Fruit fly (Drosophila melanogaster) S2 (cell line): ENCODE results near the gene Pex14.

Experiments
- CG8478 ChIP-seq: fragments of >200 bp; optimal IDR thresholded peaks from 2 replicates; lab custom pipeline; 2018
- CTCF ChIP-seq, 2 experiments: fragments of >200 bp; optimal IDR thresholded peaks; 2 replicates each; lab custom pipeline; 2018

Pex14 gene

DNA sequence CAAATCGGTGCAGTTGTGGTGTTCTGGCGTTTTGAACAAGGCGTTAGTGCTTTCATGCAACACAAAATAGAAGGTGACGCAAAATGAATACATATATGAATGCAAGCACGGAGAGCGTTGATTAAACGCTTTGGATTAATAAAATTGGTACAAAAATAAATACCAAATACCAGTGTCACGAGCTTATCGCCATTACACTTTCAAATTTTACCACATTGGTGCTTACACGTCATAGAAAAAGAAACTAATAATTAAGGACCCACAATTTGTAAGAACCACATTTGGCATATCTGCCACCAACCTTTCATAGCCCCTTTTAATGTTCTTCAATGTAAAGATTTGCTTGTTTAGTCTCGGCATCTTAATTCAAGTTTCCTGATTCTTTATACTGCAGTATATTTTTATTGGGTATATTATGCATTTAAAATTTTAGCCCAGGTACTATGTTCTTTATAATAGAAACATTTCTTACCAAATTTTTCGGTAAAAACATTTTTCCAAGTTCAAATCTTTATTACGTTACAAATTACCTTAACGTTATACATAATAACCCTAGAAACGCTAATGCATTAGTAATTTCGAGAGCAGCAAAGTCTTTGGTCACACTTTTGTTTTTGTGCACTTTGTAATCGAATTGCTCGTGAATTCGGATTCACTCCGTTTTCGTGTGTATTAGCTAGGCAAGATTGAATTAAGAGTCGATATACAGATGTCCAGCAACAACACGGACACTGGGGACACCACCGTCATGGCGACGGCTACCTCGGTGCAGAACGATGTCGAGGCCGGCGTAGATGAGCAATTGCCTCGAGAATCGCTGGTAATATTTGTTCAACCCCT, at the start of gene Pex14, which contains the start of gene Pex16:
Pex14 (plus strand) TSS at position 576 of the 840 bp plus-strand sequence.
Pex16 (minus strand) TSS at position 41 of the 840 bp plus-strand sequence.
- TF ChIP-seq CTCF (optimal IDR thresholded peaks at IDR 0.05; lab: Kevin White, UChicago) (no peak), CG8478 (lab: Kevin White, UChicago) (no peak)

DNA sequence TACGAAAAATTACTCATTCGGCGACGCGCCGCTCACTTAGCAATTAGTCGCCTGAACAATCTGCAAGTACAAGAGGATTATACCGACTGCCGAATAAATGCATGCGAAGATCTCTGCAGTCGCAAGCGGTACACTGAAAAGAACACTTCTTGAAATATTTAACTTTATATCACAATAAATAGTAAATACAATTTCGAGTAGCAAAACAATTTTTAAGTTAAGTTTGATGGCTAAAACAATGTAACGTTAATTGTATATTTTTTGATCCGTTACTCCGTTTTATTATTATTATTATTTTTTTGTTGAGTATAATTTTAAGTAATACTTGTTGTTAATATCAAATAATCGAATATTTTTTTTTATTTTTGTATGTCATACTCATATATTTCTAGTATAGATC, 49.2 kb upstream of the Pex14 start:
- TF ChIP-seq CG8478 (lab: Kevin White, UChicago) (no peak), CTCF (optimal IDR thresholded peaks at IDR 0.05; lab: Kevin White, UChicago) (no peak)

DNA sequence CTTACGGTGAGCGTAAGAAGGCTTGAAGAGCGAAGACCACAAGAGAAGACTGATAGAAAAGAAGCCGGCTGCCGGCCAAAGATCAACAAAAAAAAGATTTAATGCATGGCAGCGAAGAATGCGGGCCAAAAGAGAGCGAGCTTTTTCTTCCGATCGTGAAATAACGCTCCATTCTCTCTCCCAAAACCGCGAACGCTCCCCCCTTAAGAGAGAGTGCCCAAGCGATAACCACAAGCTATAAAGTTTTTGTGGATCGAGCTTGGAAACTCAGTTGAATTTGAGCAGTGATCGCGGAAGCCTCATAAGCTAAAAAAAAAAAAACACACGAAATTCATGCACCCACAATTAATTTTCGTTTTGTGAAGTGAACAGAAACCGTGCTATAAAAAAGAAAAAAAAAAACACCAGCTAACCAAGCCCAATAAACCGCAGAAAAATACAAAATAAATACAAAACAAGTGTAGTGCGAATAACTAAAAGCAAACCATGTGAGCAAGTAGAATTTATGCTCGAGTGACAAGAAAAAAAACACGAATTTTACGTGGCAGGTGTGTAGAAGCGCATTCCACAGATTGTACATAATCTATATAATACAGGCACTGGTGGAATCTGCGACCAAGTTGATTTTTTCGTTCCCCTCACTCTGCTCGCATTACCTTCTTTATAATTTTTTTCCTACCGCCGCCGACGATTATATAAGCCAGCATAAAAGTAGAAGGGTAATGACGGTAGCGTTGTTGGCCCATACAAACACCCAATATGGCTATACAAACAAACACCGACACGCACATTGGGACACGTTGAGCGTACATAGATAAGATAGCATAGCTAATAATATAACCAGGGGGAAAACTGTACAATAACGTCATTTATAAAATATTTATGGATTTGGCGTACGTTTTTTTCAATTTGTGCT, 48.0 kb upstream of the Pex14 start, which contains the start of gene CG13252:
CG13252 (plus strand) TSS at position 269 of the 916 bp plus-strand sequence.
- no peak for TF ChIP-seq CTCF (optimal IDR thresholded peaks at IDR 0.05; lab: Kevin White, UChicago)
- no peak for TF ChIP-seq CG8478 (lab: Kevin White, UChicago)

DNA sequence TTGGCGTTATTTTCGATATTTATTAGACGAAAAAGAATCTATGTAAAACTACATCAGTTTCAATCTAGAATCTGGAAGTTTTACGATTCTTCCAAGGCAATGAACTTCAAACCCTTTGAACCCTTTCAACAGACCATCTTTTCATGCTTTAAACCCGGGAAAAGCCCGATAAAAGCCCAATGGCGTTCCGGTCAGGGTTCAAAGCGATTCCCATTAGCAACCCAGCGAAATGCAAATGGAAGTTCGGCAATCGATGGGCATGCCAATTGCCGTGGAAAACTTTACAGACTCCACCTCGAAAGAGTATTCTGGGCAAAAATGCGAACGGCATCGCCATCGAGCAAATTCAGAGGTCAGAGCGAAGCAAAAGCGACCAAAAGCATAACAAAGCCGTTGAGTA, 46.1 kb upstream of the Pex14 start:
- TF ChIP-seq CTCF (optimal IDR thresholded peaks at IDR 0.05; lab: Kevin White, UChicago) (no peak), CG8478 (lab: Kevin White, UChicago) (no peak)

DNA sequence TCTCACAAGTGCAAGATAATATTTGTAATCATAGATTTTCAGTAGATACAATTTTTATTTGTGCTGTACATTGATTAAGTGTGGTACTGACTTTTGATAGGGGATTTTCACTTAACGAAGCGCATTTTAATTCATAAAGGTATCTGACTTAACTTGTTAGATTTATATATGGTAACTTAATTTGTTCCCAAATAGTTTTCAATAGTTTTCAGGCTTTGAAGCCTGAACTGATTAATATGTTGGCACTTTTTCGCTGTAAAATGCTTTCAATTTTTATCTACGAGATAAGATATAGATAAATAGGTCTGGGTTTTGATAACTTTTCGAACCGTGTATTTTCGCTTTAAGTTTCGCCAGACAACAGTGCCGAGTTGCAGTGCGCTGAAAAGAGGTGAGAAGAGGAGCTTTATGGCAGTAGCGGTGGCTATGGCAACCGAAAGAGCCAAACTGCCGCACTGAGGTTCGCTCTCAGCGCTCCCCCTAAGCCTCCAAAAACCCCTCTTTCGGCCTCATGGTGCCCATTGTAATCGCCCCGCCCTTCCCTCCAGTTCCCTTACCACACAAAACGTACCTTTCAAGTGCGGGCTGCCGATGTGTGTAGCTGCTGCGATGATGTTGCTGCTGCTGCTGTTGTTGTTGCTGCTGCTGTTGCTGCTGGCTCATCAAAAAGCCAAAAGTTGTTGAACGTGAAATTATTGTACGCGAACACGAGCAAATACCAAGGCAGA, 44.9 kb upstream of the Pex14 start:
- TF ChIP-seq CTCF (optimal IDR thresholded peaks at IDR 0.05; lab: Kevin White, UChicago), result no peak
- TF ChIP-seq CG8478 (lab: Kevin White, UChicago), result no peak

DNA sequence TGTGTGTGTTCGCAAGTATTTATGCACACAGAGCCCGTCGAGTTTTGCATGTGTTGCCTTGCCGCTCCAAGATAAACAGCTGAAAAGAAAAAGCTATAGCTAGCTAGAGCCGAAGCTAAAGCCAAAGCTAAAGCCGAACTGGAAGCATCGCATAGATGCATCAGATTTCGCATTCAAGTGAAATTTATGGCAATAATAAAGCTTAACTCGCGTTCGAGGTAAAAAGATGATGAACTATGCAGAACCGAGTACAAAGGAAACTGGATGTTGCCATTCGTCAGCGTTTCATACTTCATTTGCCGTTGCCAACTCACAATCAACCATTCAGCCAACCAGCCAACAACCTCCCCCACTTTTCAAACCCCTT, 44.4 kb upstream of the Pex14 start:
- TF ChIP-seq CG8478 (lab: Kevin White, UChicago) (no peak), CTCF (optimal IDR thresholded peaks at IDR 0.05; lab: Kevin White, UChicago) (no peak)

DNA sequence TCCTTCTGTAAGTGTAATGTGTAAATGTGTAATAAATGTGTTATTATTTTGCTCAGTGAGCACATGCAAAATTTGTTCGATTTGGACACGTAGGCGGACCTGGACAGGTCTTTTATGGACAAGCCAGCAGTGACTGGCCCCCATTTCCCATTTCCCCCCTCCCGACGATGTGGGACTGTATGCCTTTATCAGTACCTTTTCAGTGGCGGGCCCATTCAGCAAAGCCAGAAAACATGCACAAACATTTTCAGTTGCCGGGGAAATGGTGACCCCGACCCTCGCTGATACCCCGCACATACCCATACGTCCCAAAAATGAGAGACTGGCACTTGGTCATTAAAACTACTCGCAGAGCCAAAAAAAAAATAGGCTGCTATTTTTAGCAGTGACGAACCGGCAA, 42.3 kb upstream of the Pex14 start:
- TF ChIP-seq CG8478 (lab: Kevin White, UChicago) (no peak), CTCF (optimal IDR thresholded peaks at IDR 0.05; lab: Kevin White, UChicago) (no peak)

DNA sequence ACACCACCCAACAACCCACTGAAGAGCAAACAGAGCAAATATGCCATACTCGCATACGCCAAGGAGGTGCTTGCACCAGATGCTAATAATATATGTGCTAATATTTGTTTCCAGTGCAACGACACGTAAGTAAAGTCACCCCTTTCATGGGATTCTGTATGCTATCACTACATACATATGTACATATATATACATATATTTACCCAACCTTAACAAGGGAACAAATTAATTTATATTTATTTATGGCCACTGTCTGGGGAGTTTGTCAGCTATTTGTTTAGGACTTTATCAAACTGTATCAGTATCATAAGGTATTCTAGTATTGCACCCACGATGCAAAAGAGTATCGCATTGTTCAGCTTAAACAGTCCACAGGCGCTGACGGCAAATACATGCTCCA, 41.3 kb upstream of the Pex14 start:
- no peak for TF ChIP-seq CTCF (optimal IDR thresholded peaks at IDR 0.05; lab: Kevin White, UChicago)
- no peak for TF ChIP-seq CG8478 (lab: Kevin White, UChicago)

DNA sequence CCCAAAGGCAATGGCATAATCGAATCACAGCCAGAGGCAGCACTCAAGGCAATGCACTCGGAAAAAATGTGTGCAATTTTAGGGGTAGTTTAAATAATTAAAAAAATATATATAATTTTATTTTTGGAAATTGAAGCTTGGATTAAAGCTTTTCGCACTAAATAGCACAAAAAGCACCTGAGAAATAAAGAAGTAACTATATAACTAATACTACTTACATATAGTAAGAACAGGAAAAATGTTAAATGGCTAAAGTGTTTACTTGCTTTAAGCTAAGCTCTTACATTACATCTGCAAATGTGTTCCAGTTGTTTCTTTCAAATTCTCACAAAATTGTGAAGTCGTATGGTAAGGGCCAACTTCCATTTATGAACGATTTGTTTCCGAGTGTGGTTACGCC, 39.2 kb upstream of the Pex14 start, which contains the start of gene Gr77a:
Gr77a (minus strand) TSS at position 17 of the 400 bp plus-strand sequence.
- TF ChIP-seq CG8478 (lab: Kevin White, UChicago) (no peak), CTCF (optimal IDR thresholded peaks at IDR 0.05; lab: Kevin White, UChicago) (no peak)

DNA sequence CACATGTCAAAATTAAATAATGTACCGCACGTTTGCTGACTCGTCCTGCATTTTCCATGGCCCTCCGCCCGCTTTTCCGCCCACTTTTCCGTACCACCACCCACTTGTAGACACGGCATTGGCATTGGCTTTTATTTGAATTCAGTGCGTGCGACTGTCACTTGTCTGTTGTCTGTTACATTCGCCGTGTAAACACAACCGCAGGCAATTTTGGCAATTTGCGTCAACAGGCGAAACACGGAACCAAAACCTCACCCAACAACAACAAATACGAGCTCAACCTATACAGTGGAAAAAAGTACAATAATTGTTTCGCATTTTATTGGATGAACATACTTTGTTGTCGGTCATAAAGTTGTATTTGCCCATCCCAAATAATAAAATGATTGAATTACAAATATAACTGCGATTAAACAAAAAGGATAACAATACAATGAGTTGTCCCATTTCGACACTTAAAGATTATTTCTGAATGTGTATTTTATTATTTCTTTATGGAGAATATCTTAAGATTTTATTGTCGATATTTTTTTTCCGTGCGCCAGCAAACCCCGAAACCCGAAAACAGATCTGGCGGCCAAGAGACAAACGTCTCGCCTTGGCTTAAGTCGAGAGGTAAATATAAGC, 31.2 kb upstream of the Pex14 start:
- no peak for TF ChIP-seq CG8478 (lab: Kevin White, UChicago)
- no peak for TF ChIP-seq CTCF (optimal IDR thresholded peaks at IDR 0.05; lab: Kevin White, UChicago)

DNA sequence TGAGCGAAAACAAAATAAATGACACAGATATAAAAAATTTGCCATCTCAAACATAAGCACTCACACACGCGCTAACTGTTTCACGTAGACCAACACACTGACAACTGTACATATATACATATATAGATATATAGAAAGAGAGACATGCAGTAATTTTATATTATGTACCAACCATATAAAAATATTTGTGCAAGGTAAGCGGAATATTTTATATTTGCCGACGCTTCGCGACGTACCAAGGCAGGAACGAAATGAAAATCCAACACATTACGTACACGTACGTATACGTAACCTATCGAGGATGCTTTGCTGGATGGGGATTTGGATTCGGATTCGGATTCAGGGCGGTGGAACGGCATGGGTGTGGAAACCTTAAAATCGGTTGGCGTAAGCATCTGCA, 30.0 kb upstream of the Pex14 start:
- no peak for TF ChIP-seq CG8478 (lab: Kevin White, UChicago)
- no peak for TF ChIP-seq CTCF (optimal IDR thresholded peaks at IDR 0.05; lab: Kevin White, UChicago)

DNA sequence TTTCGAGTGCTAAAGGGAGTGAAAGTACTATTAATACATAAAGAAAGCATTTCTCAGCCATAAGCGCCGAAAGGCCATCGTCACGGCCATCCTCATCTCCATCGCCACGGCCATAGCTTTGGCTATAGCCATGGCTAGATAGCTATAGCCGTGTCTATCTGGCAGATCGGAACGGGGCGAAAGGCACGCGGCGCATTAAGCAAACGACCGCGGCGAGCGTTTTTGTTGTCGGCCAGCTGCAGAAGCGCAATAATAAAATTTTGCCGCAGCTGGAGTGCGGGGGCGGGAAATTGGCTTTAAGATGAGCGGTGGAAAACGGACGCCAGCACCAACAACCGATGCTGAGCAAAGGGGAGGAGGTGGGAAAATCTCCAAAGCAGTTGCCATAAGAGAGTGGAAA, 28.2 kb upstream of the Pex14 start:
- TF ChIP-seq CTCF (optimal IDR thresholded peaks at IDR 0.05; lab: Kevin White, UChicago) (no peak), CG8478 (lab: Kevin White, UChicago) (no peak)

DNA sequence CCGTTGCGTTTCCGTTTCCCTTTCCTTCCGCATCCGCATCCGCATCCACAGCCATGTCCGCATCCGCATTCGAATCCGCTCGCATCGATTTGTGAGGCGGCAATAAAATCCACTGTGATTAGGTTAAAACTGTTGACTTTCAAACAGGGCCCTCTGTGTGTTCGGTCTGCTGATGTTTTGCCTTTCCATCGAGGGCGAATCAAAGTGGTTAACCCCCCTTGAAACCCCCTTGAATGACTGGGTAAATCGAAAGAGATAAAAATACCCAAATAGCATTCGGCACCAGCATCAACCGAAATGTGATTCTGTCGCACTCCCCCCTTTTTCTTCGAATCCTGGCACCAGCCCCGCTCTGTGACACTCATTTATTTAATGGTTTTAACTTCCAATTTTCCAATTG, 25.6 kb upstream of the Pex14 start:
- TF ChIP-seq CTCF (optimal IDR thresholded peaks at IDR 0.05; lab: Kevin White, UChicago), result no peak
- TF ChIP-seq CG8478 (lab: Kevin White, UChicago), result no peak

DNA sequence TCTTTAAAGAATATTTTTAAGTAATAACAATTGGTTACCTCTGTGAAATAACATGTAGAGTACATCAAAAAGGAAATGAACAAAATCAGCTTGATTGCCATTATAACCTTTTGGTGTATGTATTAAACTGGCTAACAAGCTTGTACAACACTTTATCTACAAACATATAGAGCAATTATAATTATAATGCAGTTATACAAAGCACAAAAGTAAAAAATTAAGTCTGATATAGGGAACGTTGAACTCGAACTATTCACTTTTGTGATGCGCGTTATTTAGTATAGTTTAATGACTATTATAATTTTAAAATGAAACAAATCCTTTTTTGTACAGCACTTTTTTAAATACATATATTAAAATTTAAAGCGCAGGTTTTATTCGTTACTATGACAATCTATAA, 23.0 kb upstream of the Pex14 start, which contains the start of gene CG33912:
CG33912 (minus strand) TSS at position 101 of the 400 bp plus-strand sequence.
- TF ChIP-seq CG8478 (lab: Kevin White, UChicago) (no peak), CTCF (optimal IDR thresholded peaks at IDR 0.05; lab: Kevin White, UChicago) (no peak)
